Fruit fly (Drosophila melanogaster) whole organism, adult: Measurements from ENCODE around the gene CG32081.

ENCODE experiments used
- CG11617 ChIP-seq: fragments of 200-800 bp; sonication (Bioruptor generic); optimal IDR thresholded peaks from 2 replicates; lab custom pipeline; 2017; ENCODE audit warnings: mild to moderate bottlenecking, missing biosample characterization, missing genetic modification reagents, missing genetic modification characterization
- CG12768 ChIP-seq: fragments of 200-800 bp; sonication (Bioruptor generic); optimal IDR thresholded peaks from 2 replicates; lab custom pipeline; 2017; ENCODE audit warnings: missing biosample characterization, missing genetic modification characterization, mild to moderate bottlenecking, moderate library complexity, missing genetic modification reagents
- CG14711 ChIP-seq: fragments of 200-800 bp; sonication (Bioruptor generic); optimal IDR thresholded peaks from 2 replicates; lab custom pipeline; 2018; ENCODE audit warnings: missing biosample characterization, mild to moderate bottlenecking, missing genetic modification characterization, moderate library complexity
- CG1620 ChIP-seq: fragments of 200-800 bp; sonication (Bioruptor generic); optimal IDR thresholded peaks from 2 replicates; lab custom pipeline; 2016; ENCODE audit warnings: missing biosample characterization, missing genetic modification characterization
- CG33017 ChIP-seq: fragments of 200-800 bp; sonication (Bioruptor generic); optimal IDR thresholded peaks from 2 replicates; lab custom pipeline; 2018; ENCODE audit warnings: missing biosample characterization, mild to moderate bottlenecking, missing genetic modification characterization, moderate library complexity
- CG5204 ChIP-seq: fragments of 200-800 bp; sonication (Bioruptor generic); optimal IDR thresholded peaks from 2 replicates; lab custom pipeline; 2016; ENCODE audit warnings: missing biosample characterization, missing genetic modification characterization
- CG7045 ChIP-seq: fragments of 200-800 bp; sonication (Bioruptor generic); optimal IDR thresholded peaks from 2 replicates; lab custom pipeline; 2017; ENCODE audit warnings: missing biosample characterization, mild to moderate bottlenecking, missing genetic modification characterization
- CG7101 ChIP-seq: fragments of 200-800 bp; sonication (Bioruptor generic); optimal IDR thresholded peaks from 2 replicates; lab custom pipeline; 2018; ENCODE audit warnings: missing biosample characterization, mild to moderate bottlenecking, missing genetic modification characterization, moderate library complexity
- Clk ChIP-seq: fragments of 200-800 bp; sonication (Bioruptor generic); optimal IDR thresholded peaks from 2 replicates; lab custom pipeline; 2017; ENCODE audit warnings: missing biosample characterization, missing genetic modification characterization
- Crg-1 ChIP-seq: fragments of 200-800 bp; sonication (Bioruptor generic); optimal IDR thresholded peaks from 2 replicates; lab custom pipeline; 2016; ENCODE audit warnings: missing biosample characterization, missing genetic modification characterization
- Hr96 ChIP-seq: fragments of 200-800 bp; sonication (Bioruptor generic); optimal IDR thresholded peaks from 2 replicates; lab custom pipeline; 2016; ENCODE audit warnings: missing biosample characterization, missing genetic modification characterization
- Mnt ChIP-seq: fragments of 200-800 bp; sonication (Bioruptor generic); optimal IDR thresholded peaks from 2 replicates; lab custom pipeline; 2016; ENCODE audit warnings: missing biosample characterization, mild to moderate bottlenecking, missing genetic modification characterization
- bab1 ChIP-seq: fragments of 200-800 bp; sonication (Bioruptor generic); optimal IDR thresholded peaks from 3 replicates; lab custom pipeline; 2019; ENCODE audit warnings: missing biosample characterization, mild to moderate bottlenecking, missing genetic modification characterization, moderate library complexity
- cic ChIP-seq: fragments of 200-800 bp; sonication (Bioruptor generic); optimal IDR thresholded peaks from 2 replicates; lab custom pipeline; 2017; ENCODE audit warnings: missing biosample characterization, mild to moderate bottlenecking, missing genetic modification characterization, moderate library complexity
- cnc ChIP-seq, 2 experiments: fragments of >200 bp; optimal IDR thresholded peaks; 2 replicates each; lab custom pipeline; 2017
- kay ChIP-seq: fragments of 200-800 bp; sonication (Bioruptor generic); peaks from one replicate; lab custom pipeline; 2016; ENCODE audit warnings: missing biosample characterization, missing genetic modification characterization, borderline replicate concordance
- ovo ChIP-seq: fragments of 200-800 bp; sonication (Bioruptor generic); optimal IDR thresholded peaks from 2 replicates; lab custom pipeline; 2016; ENCODE audit warnings: missing biosample characterization, missing genetic modification characterization
- pad ChIP-seq: fragments of 200-800 bp; sonication (Bioruptor generic); optimal IDR thresholded peaks from 3 replicates; lab custom pipeline; 2017; ENCODE audit warnings: missing biosample characterization, missing genetic modification characterization, mild to moderate bottlenecking, moderate library complexity, missing genetic modification reagents
- tj ChIP-seq: fragments of 200-800 bp; sonication (Bioruptor generic); optimal IDR thresholded peaks from 3 replicates; lab custom pipeline; 2017; ENCODE audit warnings: missing biosample characterization, mild to moderate bottlenecking, missing genetic modification characterization, moderate library complexity
- toe ChIP-seq: fragments of 200-800 bp; sonication (Bioruptor generic); optimal IDR thresholded peaks from 2 replicates; lab custom pipeline; 2016; ENCODE audit warnings: missing biosample characterization, missing genetic modification characterization

Gene CG32081

dm6 chr3L:11027279-11027678 lies at the start of gene CG32081:
TSS of gene CG32081 (plus strand) at chr3L:11027579.
- no peak for TF ChIP-seq CG12768 (GFP tag; lab: Kevin White, UChicago)
- TF ChIP-seq pad (GFP tag; lab: Kevin White, UChicago) = no peak
- TF ChIP-seq cic (GFP tag; lab: Kevin White, UChicago) = no peak
- no peak for TF ChIP-seq CG7045 (GFP tag; lab: Kevin White, UChicago)
- no peak for TF ChIP-seq Crg-1 (GFP tag; lab: Kevin White, UChicago)
- no peak for TF ChIP-seq toe (GFP tag; lab: Kevin White, UChicago)
- TF ChIP-seq CG33017 (tag; lab: Kevin White, UChicago) = no peak
- TF ChIP-seq bab1 (GFP tag; lab: Kevin White, UChicago) = no peak
- no peak for TF ChIP-seq ovo (GFP tag; lab: Kevin White, UChicago)
- TF ChIP-seq CG11617 (GFP tag; lab: Kevin White, UChicago) = no peak
- TF ChIP-seq kay = no peak
- TF ChIP-seq Mnt = no peak
- TF ChIP-seq tj = no peak
- no peak for TF ChIP-seq CG7101 (tag; lab: Kevin White, UChicago)
- no peak for TF ChIP-seq CG5204 (GFP tag; lab: Kevin White, UChicago)
- TF ChIP-seq CG1620 = no peak
- no peak for TF ChIP-seq cnc (optimal IDR thresholded peaks at IDR 0.05; lab: Kevin White, UChicago)
- TF ChIP-seq Hr96 (GFP tag; lab: Kevin White, UChicago) = no peak
- TF ChIP-seq CG14711 (tag; lab: Kevin White, UChicago) = no peak
- TF ChIP-seq Clk (GFP tag; lab: Kevin White, UChicago) = no peak

- no peak for TF ChIP-seq Mnt
- TF ChIP-seq cic (GFP tag; lab: Kevin White, UChicago) = no peak
- no peak for TF ChIP-seq ovo (GFP tag; lab: Kevin White, UChicago)
- TF ChIP-seq Clk (GFP tag; lab: Kevin White, UChicago) = no peak
- no peak for TF ChIP-seq kay
- TF ChIP-seq CG7045 (GFP tag; lab: Kevin White, UChicago) = no peak
- TF ChIP-seq CG33017 (tag; lab: Kevin White, UChicago) = no peak
- no peak for TF ChIP-seq toe (GFP tag; lab: Kevin White, UChicago)
- TF ChIP-seq bab1 (GFP tag; lab: Kevin White, UChicago) = no peak
- TF ChIP-seq pad (GFP tag; lab: Kevin White, UChicago) = no peak
- no peak for TF ChIP-seq CG11617 (GFP tag; lab: Kevin White, UChicago)
- no peak for TF ChIP-seq cnc (optimal IDR thresholded peaks at IDR 0.05; lab: Kevin White, UChicago)
Observed at dm6 chr3L:10984557-10984956, 42.8 kb upstream of the CG32081 start.

dm6 chr3L:10985592-10985991 lies 41.8 kb upstream of the CG32081 start:
- TF ChIP-seq pad (GFP tag; lab: Kevin White, UChicago) = no peak
- no peak for TF ChIP-seq toe (GFP tag; lab: Kevin White, UChicago)
- no peak for TF ChIP-seq CG33017 (tag; lab: Kevin White, UChicago)
- TF ChIP-seq CG7101 (tag; lab: Kevin White, UChicago) = no peak
- no peak for TF ChIP-seq CG7045 (GFP tag; lab: Kevin White, UChicago)
- no peak for TF ChIP-seq CG1620
- TF ChIP-seq cic (GFP tag; lab: Kevin White, UChicago) = no peak
- no peak for TF ChIP-seq cnc (optimal IDR thresholded peaks at IDR 0.05; lab: Kevin White, UChicago)
- no peak for TF ChIP-seq Hr96 (GFP tag; lab: Kevin White, UChicago)
- TF ChIP-seq Clk (GFP tag; lab: Kevin White, UChicago) = no peak
- no peak for TF ChIP-seq tj
- no peak for TF ChIP-seq kay
- no peak for TF ChIP-seq ovo (GFP tag; lab: Kevin White, UChicago)
- TF ChIP-seq CG11617 (GFP tag; lab: Kevin White, UChicago) = no peak
- TF ChIP-seq Crg-1 (GFP tag; lab: Kevin White, UChicago) = no peak
- TF ChIP-seq bab1 (GFP tag; lab: Kevin White, UChicago) = no peak
- no peak for TF ChIP-seq CG5204 (GFP tag; lab: Kevin White, UChicago)
- no peak for TF ChIP-seq CG12768 (GFP tag; lab: Kevin White, UChicago)

- TF ChIP-seq CG7045 (GFP tag; lab: Kevin White, UChicago) = no peak
- TF ChIP-seq bab1 (GFP tag; lab: Kevin White, UChicago) = no peak
- no peak for TF ChIP-seq CG1620
- no peak for TF ChIP-seq cic (GFP tag; lab: Kevin White, UChicago)
- TF ChIP-seq pad (GFP tag; lab: Kevin White, UChicago) = no peak
- TF ChIP-seq CG14711 (tag; lab: Kevin White, UChicago) = no peak
- TF ChIP-seq CG12768 (GFP tag; lab: Kevin White, UChicago) = no peak
- TF ChIP-seq toe (GFP tag; lab: Kevin White, UChicago) = no peak
- no peak for TF ChIP-seq kay
- TF ChIP-seq Clk (GFP tag; lab: Kevin White, UChicago) = no peak
- TF ChIP-seq CG7101 (tag; lab: Kevin White, UChicago) = no peak
- no peak for TF ChIP-seq tj
- TF ChIP-seq Mnt = no peak
Observed at dm6 chr3L:10986613-10987012, 40.8 kb upstream of the CG32081 start.

dm6 chr3L:10988559-10988958 lies 38.8 kb upstream of the CG32081 start:
- TF ChIP-seq cnc (optimal IDR thresholded peaks at IDR 0.05; lab: Kevin White, UChicago) (no peak), Crg-1 (GFP tag; lab: Kevin White, UChicago) (no peak), tj (peak; percentile 98), CG14711 (tag; lab: Kevin White, UChicago) (no peak), CG12768 (GFP tag; lab: Kevin White, UChicago) (no peak), toe (GFP tag; lab: Kevin White, UChicago) (no peak), CG5204 (GFP tag; lab: Kevin White, UChicago) (no peak), kay (no peak)

- TF ChIP-seq Crg-1 (GFP tag; lab: Kevin White, UChicago) (no peak), tj (peak; percentile 94)
Observed at dm6 chr3L:10989305-10989704, 38.1 kb upstream of the CG32081 start.
